Worm (Caenorhabditis elegans): ENCODE results near the gene ubc-26.

ubc-26 gene

DNA sequence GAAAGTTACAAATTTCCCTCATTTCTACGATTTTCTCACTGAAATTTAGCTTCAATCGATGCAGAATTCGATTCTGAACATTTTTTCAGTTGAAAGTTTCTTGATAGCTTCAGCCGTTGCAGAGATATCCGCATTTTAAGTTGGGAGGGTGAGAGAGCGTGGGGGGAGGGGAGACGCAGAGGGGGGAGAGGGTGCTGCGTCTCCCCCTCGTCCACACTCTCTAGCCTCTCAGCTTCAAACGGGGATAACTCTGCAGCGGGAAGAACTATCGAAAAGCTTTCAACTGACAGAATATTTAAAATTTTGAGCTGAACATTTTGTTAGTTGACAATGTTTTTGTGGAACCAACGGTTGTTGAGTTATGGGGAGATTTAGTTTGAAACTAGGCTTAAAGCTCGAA lies 21.7 kb upstream of the ubc-26 start:
- TF ChIP-seq mxl-3 (GFP tag; optimal IDR thresholded peaks at IDR 0.05) (no peak), gei-8 (GFP tag; optimal IDR thresholded peaks at IDR 0.05) (no peak), set-16 (GFP tag; IDR thresholded peaks at IDR 0.05) (peak; percentile 66)

ce11 chrII:2920817-2921458 lies 20.8 kb upstream of the ubc-26 start:
- peak; percentile 45 for TF ChIP-seq ama-1 (optimal IDR thresholded peaks at IDR 0.05)
- no peak for TF ChIP-seq snpc-4 (tag; optimal IDR thresholded peaks at IDR 0.05)
- TF ChIP-seq duxl-1 (tag; optimal IDR thresholded peaks at IDR 0.05; ENCODE audit: poor library complexity) = peak; percentile 43
- no peak for TF ChIP-seq daf-12 (tag; optimal IDR thresholded peaks at IDR 0.05)
- peak; percentile 18 for TF ChIP-seq F10B5.3 (tag; optimal IDR thresholded peaks at IDR 0.05)
- no peak for TF ChIP-seq lim-7 (GFP tag; IDR thresholded peaks at IDR 0.05)
- TF ChIP-seq zag-1 (tag; optimal IDR thresholded peaks at IDR 0.05) = no peak
- TF ChIP-seq nhr-77 (tag; optimal IDR thresholded peaks at IDR 0.05) = no peak
- no peak for TF ChIP-seq zfp-2 (tag; optimal IDR thresholded peaks at IDR 0.05)
- no peak for TF ChIP-seq dmd-9 (GFP tag; IDR thresholded peaks at IDR 0.05)
- TF ChIP-seq mxl-2 (GFP tag; conservative IDR thresholded peaks at IDR 0.05) = no peak; the same call in 1 of the 2 replicates
- peak; percentile 26 for TF ChIP-seq aha-1 (tag)
- no peak for TF ChIP-seq Y75B8A.6 (GFP tag; IDR thresholded peaks at IDR 0.05)
- no peak for TF ChIP-seq vab-7 (GFP tag; IDR thresholded peaks at IDR 0.05)
- TF ChIP-seq D1046.2 (GFP tag; IDR thresholded peaks at IDR 0.05) = no peak
- no peak for TF ChIP-seq ZK546.5 (tag; optimal IDR thresholded peaks at IDR 0.05)
- peak; percentile 64; the same call in 1 of the 2 replicates for TF ChIP-seq pha-4 (GFP tag; IDR thresholded peaks at IDR 0.05)
- no peak for TF ChIP-seq pha-4 (tag; optimal IDR thresholded peaks at IDR 0.05)
- TF ChIP-seq nhr-6 (tag; optimal IDR thresholded peaks at IDR 0.05) = no peak
- TF ChIP-seq dve-1 (tag; optimal IDR thresholded peaks at IDR 0.05; ENCODE audit: insufficient read depth) = peak; percentile 59
- TF ChIP-seq T26A8.4 (GFP tag; IDR thresholded peaks at IDR 0.05) = 0 out of 2 replicates have a peak, but pooled peaks have one; percentile 11
- TF ChIP-seq nhr-28 (tag; optimal IDR thresholded peaks at IDR 0.05) = peak; percentile 14
- TF ChIP-seq ceh-28 (tag; optimal IDR thresholded peaks at IDR 0.05) = no peak
- no peak for TF ChIP-seq ZK337.2 (GFP tag; IDR thresholded peaks at IDR 0.05)
- TF ChIP-seq madf-9 (GFP tag; conservative IDR thresholded peaks at IDR 0.05) = no peak
- peak; percentile 54 for TF ChIP-seq mxl-3 (GFP tag; optimal IDR thresholded peaks at IDR 0.05)
- no peak for TF ChIP-seq ctbp-1 (GFP tag; IDR thresholded peaks at IDR 0.05)
- peak; percentile 70 for TF ChIP-seq lin-38 (GFP tag; IDR thresholded peaks at IDR 0.05)
- TF ChIP-seq F44E2.7 (GFP tag; IDR thresholded peaks at IDR 0.05) = no peak
- TF ChIP-seq nhr-25 (tag; optimal IDR thresholded peaks at IDR 0.05; ENCODE audit: borderline replicate concordance, insufficient read depth) = no peak
- TF ChIP-seq F26F4.8 (GFP tag; conservative IDR thresholded peaks at IDR 0.05) = no peak
- no peak for TF ChIP-seq sdz-12 (GFP tag; optimal IDR thresholded peaks at IDR 0.05)
- no peak for TF ChIP-seq ztf-7 (tag; optimal IDR thresholded peaks at IDR 0.05)
- no peak for TF ChIP-seq madf-5 (GFP tag; IDR thresholded peaks at IDR 0.05)
- TF ChIP-seq T20F7.1 (GFP tag; optimal IDR thresholded peaks at IDR 0.05) = no peak
- TF ChIP-seq jun-1 (tag; optimal IDR thresholded peaks at IDR 0.05) = no peak
- TF ChIP-seq lsy-2 (tag; optimal IDR thresholded peaks at IDR 0.05) = peak in 1 of 2 experiments; percentile 55
- TF ChIP-seq daf-8 (GFP tag; IDR thresholded peaks at IDR 0.05) = no peak
- TF ChIP-seq hlh-30 (tag; optimal IDR thresholded peaks at IDR 0.05; ENCODE audit: insufficient read depth) = peak; percentile 97
- TF ChIP-seq spr-3 (GFP tag; optimal IDR thresholded peaks at IDR 0.05) = no peak
- TF ChIP-seq ceh-44 (GFP tag; IDR thresholded peaks at IDR 0.05) = no peak
- TF ChIP-seq egl-43 (GFP tag; IDR thresholded peaks at IDR 0.05) = peak; percentile 56; the same call in 1 of the 2 replicates
- peak; percentile 30 for TF ChIP-seq lin-13 (GFP tag; optimal IDR thresholded peaks at IDR 0.05)
- TF ChIP-seq Y5F2A.4 (GFP tag; optimal IDR thresholded peaks at IDR 0.05) = peak; percentile 37
- TF ChIP-seq daf-16 (GFP tag; optimal IDR thresholded peaks at IDR 0.05) = peak; percentile 4 to 40
- peak; percentile 58 for TF ChIP-seq daf-16 (tag; optimal IDR thresholded peaks at IDR 0.05)
- no peak for TF ChIP-seq F37D6.2 (tag; optimal IDR thresholded peaks at IDR 0.05)
